Fruit fly (Drosophila melanogaster) whole organism, embryonic: ENCODE results near the gene CG9667.

Experiments
- CG11085 ChIP-seq: fragments of 200-800 bp; sonication (Bioruptor generic); IDR thresholded peaks from 2 replicates; pipeline ENCODE4 v1.3.6; 2022; ENCODE audit warnings: missing biosample characterization, missing genetic modification characterization
- CG11695 ChIP-seq: fragments of 200-800 bp; sonication (Bioruptor generic); IDR thresholded peaks from 3 replicates; pipeline ENCODE4 v1.3.6; 2022; ENCODE audit warnings: missing biosample characterization, missing genetic modification characterization
- CG12104 ChIP-seq: fragments of 200-800 bp; sonication (Bioruptor generic); optimal IDR thresholded peaks from 3 replicates; lab custom pipeline; 2016; ENCODE audit warnings: missing biosample characterization, missing genetic modification characterization
- CG15073 ChIP-seq: fragments of 200-800 bp; sonication (Bioruptor generic); optimal IDR thresholded peaks from 2 replicates; lab custom pipeline; 2016; ENCODE audit warnings: missing biosample characterization, missing genetic modification characterization
- CG15514 ChIP-seq: fragments of 200-800 bp; sonication (Bioruptor generic); optimal IDR thresholded peaks from 3 replicates; lab custom pipeline; 2017; ENCODE audit warnings: missing biosample characterization, missing genetic modification characterization, mild to moderate bottlenecking, moderate library complexity, missing genetic modification reagents
- CG1602 ChIP-seq: fragments of 200-800 bp; sonication (Bioruptor generic); optimal IDR thresholded peaks from 3 replicates; lab custom pipeline; 2016; ENCODE audit warnings: missing biosample characterization, missing genetic modification characterization
- CG17361 ChIP-seq: fragments of 200-800 bp; sonication (Bioruptor generic); IDR thresholded peaks from 3 replicates; pipeline ENCODE4 v1.3.6; 2022; ENCODE audit warnings: missing biosample characterization, missing genetic modification characterization
- CG17829 ChIP-seq: fragments of 200-800 bp; optimal IDR thresholded peaks from 2 replicates; lab custom pipeline; 2019; ENCODE audit warnings: missing biosample characterization, mild to moderate bottlenecking, missing genetic modification characterization, moderate library complexity
- CG18011 ChIP-seq: fragments of 200-800 bp; sonication (Bioruptor generic); optimal IDR thresholded peaks from 2 replicates; lab custom pipeline; 2017; ENCODE audit warnings: missing biosample characterization, missing genetic modification characterization, mild to moderate bottlenecking, moderate library complexity, missing genotype
- CG18262 ChIP-seq: fragments of 200-800 bp; optimal IDR thresholded peaks from 3 replicates; lab custom pipeline; 2019; ENCODE audit warnings: missing biosample characterization, mild to moderate bottlenecking, missing genetic modification characterization, moderate library complexity
- CG18619 ChIP-seq: fragments of 200-800 bp; sonication (Bioruptor generic); optimal IDR thresholded peaks from 3 replicates; lab custom pipeline; 2017; ENCODE audit warnings: missing biosample characterization, mild to moderate bottlenecking, missing genetic modification characterization
- CG3065 ChIP-seq: fragments of 200-800 bp; sonication (Bioruptor generic); optimal IDR thresholded peaks from 2 replicates; lab custom pipeline; 2016; ENCODE audit warnings: missing biosample characterization, missing genetic modification characterization
- CG4282 ChIP-seq: fragments of 200-800 bp; sonication (Bioruptor generic); optimal IDR thresholded peaks from 2 replicates; lab custom pipeline; 2016; ENCODE audit warnings: missing biosample characterization, missing genetic modification characterization
- CG4328 ChIP-seq: fragments of 200-800 bp; sonication (Bioruptor generic); optimal IDR thresholded peaks from 3 replicates; lab custom pipeline; 2017; ENCODE audit warnings: missing biosample characterization, missing genetic modification reagents, missing genetic modification characterization
- CG6683 ChIP-seq: fragments of 200-800 bp; sonication (Bioruptor generic); optimal IDR thresholded peaks from 2 replicates; lab custom pipeline; 2017; ENCODE audit warnings: missing biosample characterization, mild to moderate bottlenecking, missing genetic modification characterization, missing genetic modification reagents
- CG7839 ChIP-seq: fragments of 200-800 bp; sonication (Bioruptor generic); optimal IDR thresholded peaks from 3 replicates; lab custom pipeline; 2018; ENCODE audit warnings: missing biosample characterization, mild to moderate bottlenecking, missing genetic modification characterization, moderate library complexity
- CG7963 ChIP-seq: fragments of 200-800 bp; sonication (Bioruptor generic); IDR thresholded peaks from 3 replicates; pipeline ENCODE4 v1.3.6; 2022; ENCODE audit warnings: missing biosample characterization, missing genetic modification characterization; ENCODE audit not compliant: partially characterized antibody
- CG8281 ChIP-seq: fragments of 200-800 bp; sonication (Bioruptor generic); optimal IDR thresholded peaks from 2 replicates; lab custom pipeline; 2018; ENCODE audit warnings: missing biosample characterization, mild to moderate bottlenecking, missing genetic modification characterization, moderate library complexity
- Chrac-16 ChIP-seq: fragments of 200-800 bp; sonication (Bioruptor generic); optimal IDR thresholded peaks from 3 replicates; lab custom pipeline; 2016; ENCODE audit warnings: missing biosample characterization, missing genetic modification characterization
- Doc2 ChIP-seq: fragments of 200-800 bp; sonication (Bioruptor generic); IDR thresholded peaks from 2 replicates; pipeline ENCODE4 v1.3.6; 2022; ENCODE audit warnings: missing biosample characterization, missing genetic modification characterization
- ERR ChIP-seq: fragments of 200-800 bp; sonication (Bioruptor generic); optimal IDR thresholded peaks from 2 replicates; lab custom pipeline; 2016; ENCODE audit warnings: missing biosample characterization, missing genetic modification characterization
- Eip74EF ChIP-seq, 2 experiments: fragments of 200-800 bp in 1 of 2; fragments of >200 bp in 1 of 2; sonication (Bioruptor generic) in 1 of 2; optimal IDR thresholded peaks; 2 replicates each; lab custom pipeline; 2017 to 2019; ENCODE audit warnings: missing biosample characterization in 2 of 2, missing genetic modification characterization in 2 of 2, mild to moderate bottlenecking in 1 of 2, moderate library complexity in 1 of 2
- Hsf ChIP-seq: fragments of 200-800 bp; sonication (Bioruptor generic); optimal IDR thresholded peaks from 3 replicates; lab custom pipeline; 2016; ENCODE audit warnings: missing biosample characterization, missing genetic modification characterization
- Jarid2 ChIP-seq: fragments of 200-800 bp; sonication (Bioruptor generic); optimal IDR thresholded peaks from 3 replicates; lab custom pipeline; 2017; ENCODE audit warnings: mild to moderate bottlenecking, missing biosample characterization, missing genetic modification reagents, missing genetic modification characterization
- Lhr ChIP-seq: fragments of 200-800 bp; sonication (Bioruptor generic); optimal IDR thresholded peaks from 3 replicates; lab custom pipeline; 2017; ENCODE audit warnings: mild to moderate bottlenecking, missing biosample characterization, missing genetic modification reagents, missing genetic modification characterization
- Med ChIP-seq: fragments of 200-800 bp; sonication (Bioruptor generic); peaks from one replicate; lab custom pipeline; 2016; ENCODE audit warnings: missing biosample characterization, missing genetic modification characterization, mild to moderate bottlenecking, inconsistent platforms, moderate library complexity
- Mes4 ChIP-seq: fragments of 200-800 bp; sonication (Bioruptor generic); optimal IDR thresholded peaks from 2 replicates; lab custom pipeline; 2016; ENCODE audit warnings: missing biosample characterization, missing genetic modification characterization
- Myb ChIP-seq: fragments of 200-800 bp; sonication (Bioruptor generic); optimal IDR thresholded peaks from 2 replicates; lab custom pipeline; 2016; ENCODE audit warnings: missing biosample characterization, missing genetic modification characterization
- NK7.1 ChIP-seq: fragments of 200-800 bp; sonication (Bioruptor generic); optimal IDR thresholded peaks from 3 replicates; lab custom pipeline; 2016; ENCODE audit warnings: missing biosample characterization, missing genetic modification characterization
- Pdp1 ChIP-seq, 2 experiments: fragments of 200-800 bp; sonication (Bioruptor generic); optimal IDR thresholded peaks; 3 replicates each; lab custom pipeline; 2016; ENCODE audit warnings: missing biosample characterization in 2 of 2, missing genetic modification characterization in 2 of 2, mild to moderate bottlenecking in 1 of 2, moderate library complexity in 1 of 2
- YL-1 ChIP-seq: fragments of 200-800 bp; sonication (Bioruptor generic); optimal IDR thresholded peaks from 3 replicates; lab custom pipeline; 2017; ENCODE audit warnings: missing biosample characterization, mild to moderate bottlenecking, missing genetic modification characterization
- br ChIP-seq: fragments of >200 bp; optimal IDR thresholded peaks from 2 replicates; lab custom pipeline; 2017
- bsh ChIP-seq, 2 experiments: fragments of 200-800 bp; sonication (Bioruptor generic); optimal IDR thresholded peaks; 2 replicates each; lab custom pipeline; 2017 to 2018; ENCODE audit warnings: mild to moderate bottlenecking in 2 of 2, missing biosample characterization in 2 of 2, missing genetic modification characterization in 2 of 2, moderate library complexity in 1 of 2
- cas ChIP-seq: fragments of 200-800 bp; sonication (Bioruptor generic); IDR thresholded peaks from 2 replicates; pipeline ENCODE4 v1.3.6; 2022; ENCODE audit warnings: missing biosample characterization, missing genetic modification characterization
- ci ChIP-seq: fragments of 200-800 bp; sonication (Bioruptor generic); IDR thresholded peaks from 3 replicates; pipeline ENCODE4 v1.3.6; 2022; ENCODE audit warnings: missing biosample characterization, missing genetic modification characterization
- fd3F ChIP-seq: fragments of 200-800 bp; sonication (Bioruptor generic); optimal IDR thresholded peaks from 2 replicates; lab custom pipeline; 2018; ENCODE audit warnings: missing biosample characterization, mild to moderate bottlenecking, missing genetic modification characterization, moderate library complexity
- fd64A ChIP-seq: fragments of 200-800 bp; sonication (Bioruptor generic); optimal IDR thresholded peaks from 3 replicates; lab custom pipeline; 2018; ENCODE audit warnings: missing biosample characterization, mild to moderate bottlenecking, missing genetic modification characterization
- fu2 ChIP-seq: fragments of 200-800 bp; sonication (Bioruptor generic); optimal IDR thresholded peaks from 2 replicates; lab custom pipeline; 2016; ENCODE audit warnings: missing biosample characterization, missing genetic modification characterization
- grn ChIP-seq: fragments of 200-800 bp; sonication (Bioruptor generic); optimal IDR thresholded peaks from 3 replicates; lab custom pipeline; 2017; ENCODE audit warnings: missing biosample characterization, missing genetic modification characterization
- gt ChIP-seq: fragments of 200-800 bp; sonication (Bioruptor generic); IDR thresholded peaks from 2 replicates; pipeline ENCODE4 v1.3.6; 2022; ENCODE audit warnings: missing biosample characterization, missing genetic modification characterization
- inv ChIP-seq: fragments of 200-800 bp; sonication (Bioruptor generic); IDR thresholded peaks from 2 replicates; pipeline ENCODE4 v1.3.6; 2022; ENCODE audit warnings: missing biosample characterization, missing genetic modification characterization; ENCODE audit not compliant: partially characterized antibody
- klu ChIP-seq: fragments of 200-800 bp; sonication (Bioruptor generic); IDR thresholded peaks from 2 replicates; pipeline ENCODE4 v1.3.6; 2022; ENCODE audit warnings: missing biosample characterization, missing genetic modification characterization
- knrl ChIP-seq: fragments of 200-800 bp; sonication (Bioruptor generic); IDR thresholded peaks from 3 replicates; pipeline ENCODE4 v1.3.6; 2022; ENCODE audit warnings: missing biosample characterization, missing genetic modification characterization; ENCODE audit not compliant: partially characterized antibody
- org-1 ChIP-seq: fragments of 200-800 bp; sonication (Bioruptor generic); optimal IDR thresholded peaks from 2 replicates; lab custom pipeline; 2017; ENCODE audit warnings: missing biosample characterization, missing genetic modification characterization
- pb ChIP-seq: fragments of 200-800 bp; sonication (Bioruptor generic); optimal IDR thresholded peaks from 3 replicates; lab custom pipeline; 2016; ENCODE audit warnings: missing biosample characterization, missing genetic modification characterization
- peb ChIP-seq: fragments of 200-800 bp; sonication (Bioruptor generic); IDR thresholded peaks from 2 replicates; pipeline ENCODE4 v1.3.6; 2022; ENCODE audit warnings: missing biosample characterization, missing genetic modification characterization
- sens ChIP-seq: fragments of 200-800 bp; sonication (Bioruptor generic); peaks from one replicate; lab custom pipeline; 2016; ENCODE audit warnings: missing biosample characterization, missing genetic modification characterization
- trem ChIP-seq: fragments of 200-800 bp; optimal IDR thresholded peaks from 3 replicates; lab custom pipeline; 2019; ENCODE audit warnings: missing biosample characterization, mild to moderate bottlenecking, missing genetic modification characterization, moderate library complexity
- usp ChIP-seq: fragments of >200 bp; optimal IDR thresholded peaks from 2 replicates; lab custom pipeline; 2017; ENCODE audit warnings: missing biosample characterization, missing genetic modification characterization

CG9667 gene

DNA sequence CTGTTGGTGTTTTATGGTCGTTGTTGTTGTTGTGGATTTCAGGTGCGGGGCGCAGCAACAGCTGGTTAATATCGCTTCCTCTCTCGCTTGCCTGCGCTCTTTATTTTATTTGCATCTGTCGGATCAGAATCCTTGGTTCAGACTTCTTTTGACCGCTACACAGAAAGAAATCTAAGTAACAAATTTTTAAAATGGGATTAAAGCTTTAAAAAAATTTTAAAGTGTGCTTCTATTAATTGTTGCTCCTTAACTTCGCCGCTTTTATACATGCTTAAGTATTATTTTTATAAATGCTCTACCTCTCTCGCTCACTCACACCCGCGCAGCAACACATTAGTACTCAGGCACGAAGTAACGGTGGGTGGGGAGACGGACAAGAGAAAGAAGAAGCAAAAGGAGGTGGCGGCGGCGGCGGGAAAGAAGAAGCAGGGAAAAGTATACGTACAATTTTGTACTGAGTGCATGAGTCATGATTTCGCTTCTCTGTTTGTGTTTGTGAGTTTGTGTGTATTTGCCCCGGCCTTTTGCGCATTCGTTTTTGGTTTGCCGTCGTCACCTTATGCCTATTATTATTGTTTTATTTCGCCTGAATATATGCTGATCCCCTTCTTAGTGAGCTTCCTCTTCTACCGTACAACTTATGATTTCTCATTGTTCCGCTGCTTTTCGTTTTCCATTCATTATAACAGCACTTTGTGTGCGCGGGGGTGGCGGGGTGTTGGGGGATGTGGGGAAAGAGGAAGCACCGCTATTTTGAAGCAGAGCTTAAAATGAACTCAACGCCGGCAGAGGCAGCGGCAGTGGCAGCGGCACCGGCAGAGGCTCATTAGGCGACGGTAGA is 12.1 kb downstream of the CG9667 start (continued):
- TF ChIP-seq CG1602 (GFP tag; lab: Kevin White, UChicago) (peak; percentile 53), Myb (GFP tag; lab: Kevin White, UChicago) (peak; percentile 60), trem (peak; percentile 78), fd64A (GFP tag; lab: Kevin White, UChicago) (peak; percentile 64), peb (GFP tag; lab: Robert Waterston, UW) (peak; percentile 68), CG4328 (GFP tag; lab: Kevin White, UChicago) (peak; percentile 29), Doc2 (GFP tag; lab: Robert Waterston, UW) (no peak), CG15514 (peak; percentile 72), CG18619 (GFP tag; lab: Kevin White, UChicago) (peak; percentile 78), gt (GFP tag; lab: Robert Waterston, UW) (peak; percentile 56; the same call in 1 of the 2 replicates), CG11085 (GFP tag; lab: Robert Waterston, UW) (peak; percentile 55; the same call in 1 of the 2 replicates), CG8281 (tag; lab: Kevin White, UChicago) (no peak), org-1 (GFP tag; lab: Kevin White, UChicago) (peak; percentile 82), NK7.1 (GFP tag; lab: Kevin White, UChicago) (peak; percentile 55), CG17361 (peak; percentile 83), Lhr (GFP tag; lab: Kevin White, UChicago) (peak; percentile 20), CG7839 (tag; lab: Kevin White, UChicago) (peak; percentile 85), CG15073 (no peak), CG12104 (GFP tag; lab: Kevin White, UChicago) (peak; percentile 57), CG17829 (peak; percentile 88), grn (peak; percentile 71), Hsf (GFP tag; lab: Kevin White, UChicago) (peak; percentile 85), Eip74EF (GFP tag; optimal IDR thresholded peaks at IDR 0.05; lab: Kevin White, UChicago) (peak in 1 of 2 experiments; percentile 24), Chrac-16 (peak; percentile 74), CG4282 (peak; percentile 28), knrl (GFP tag; lab: Robert Waterston, UW) (no peak), CG3065 (peak; percentile 45), inv (GFP tag; lab: Robert Waterston, UW) (no peak), ERR (GFP tag; lab: Kevin White, UChicago) (peak; percentile 62), Mes4 (GFP tag; lab: Kevin White, UChicago) (peak; percentile 47), Jarid2 (GFP tag; lab: Kevin White, UChicago) (peak; percentile 43), CG18011 (peak; percentile 57), klu (GFP tag; lab: Robert Waterston, UW) (peak; percentile 63), CG11695 (peak; percentile 85), CG7963 (GFP tag; lab: Robert Waterston, UW) (no peak), fu2 (GFP tag; lab: Kevin White, UChicago) (peak; percentile 67), CG6683 (GFP tag; lab: Kevin White, UChicago) (peak; percentile 82), usp (GFP tag; lab: Kevin White, UChicago) (no peak), Pdp1 (GFP tag; optimal IDR thresholded peaks at IDR 0.05; lab: Kevin White, UChicago) (peak; percentile 68 to 75), ci (GFP tag; lab: Robert Waterston, UW) (peak; percentile 89), fd3F (GFP tag; lab: Kevin White, UChicago) (peak; percentile 60), sens (GFP tag; lab: Kevin White, UChicago) (peak; percentile 98), pb (GFP tag; lab: Kevin White, UChicago) (peak; percentile 85), YL-1 (GFP tag; lab: Kevin White, UChicago) (peak; percentile 27), Med (GFP tag; lab: Kevin White, UChicago) (peak; percentile 97), CG18262 (tag; lab: Kevin White, UChicago) (peak; percentile 88), br (lab: Kevin White, UChicago) (no peak), cas (GFP tag; lab: Robert Waterston, UW) (peak; percentile 60; the same call in 1 of the 2 replicates), bsh (GFP tag; optimal IDR thresholded peaks at IDR 0.05; lab: Kevin White, UChicago) (peak; percentile 71 to 85)
